Worm (Caenorhabditis elegans) whole organism, midembryonic: ENCODE results near the gene bath-41.

ENCODE experiments used
- cog-1 ChIP-seq: sonication (generic microtip); optimal IDR thresholded peaks from 2 replicates; lab custom pipeline; 2016; ENCODE audit warnings: missing genetic modification characterization, missing compliant biosample characterization
- flt-1 ChIP-seq: fragments of 200-800 bp; sonication (Bioruptor generic); IDR thresholded peaks from 2 replicates; pipeline ENCODE4 v1.3.6; 2022; ENCODE audit warnings: missing genetic modification characterization, missing compliant biosample characterization
- klf-2 ChIP-seq: fragments of 200-800 bp; sonication (Bioruptor generic); conservative IDR thresholded peaks from 2 replicates; pipeline ENCODE4 v1.3.6; 2022; ENCODE audit warnings: missing genetic modification reagents, missing genetic modification characterization, missing compliant biosample characterization
- med-1 ChIP-seq: sonication (generic microtip); optimal IDR thresholded peaks from 2 replicates; lab custom pipeline; 2017; ENCODE audit warnings: missing genetic modification characterization, mild to moderate bottlenecking, missing compliant biosample characterization, antibody characterized with exemption, missing genetic modification reagents; ENCODE audit not compliant: insufficient read depth
- ztf-23 ChIP-seq: fragments of 200-800 bp; sonication (Bioruptor generic); IDR thresholded peaks from 2 replicates; pipeline ENCODE4 v1.3.6; 2022; ENCODE audit warnings: missing genetic modification reagents, missing genetic modification characterization, missing compliant biosample characterization

- TF ChIP-seq klf-2 (GFP tag; lab: Robert Waterston, UW) (no peak), ztf-23 (GFP tag; lab: Robert Waterston, UW) (no peak), med-1 (GFP tag; lab: Kevin White, UChicago) (no peak), flt-1 (GFP tag; lab: Robert Waterston, UW) (no peak), cog-1 (no peak)
Observed at ce11 chrIII:6705515-6705914, 16.5 kb downstream of the bath-41 start, which contains the start of gene F37A4.6.
